Worm (Caenorhabditis elegans): ENCODE results near the gene oig-4.

DNA sequence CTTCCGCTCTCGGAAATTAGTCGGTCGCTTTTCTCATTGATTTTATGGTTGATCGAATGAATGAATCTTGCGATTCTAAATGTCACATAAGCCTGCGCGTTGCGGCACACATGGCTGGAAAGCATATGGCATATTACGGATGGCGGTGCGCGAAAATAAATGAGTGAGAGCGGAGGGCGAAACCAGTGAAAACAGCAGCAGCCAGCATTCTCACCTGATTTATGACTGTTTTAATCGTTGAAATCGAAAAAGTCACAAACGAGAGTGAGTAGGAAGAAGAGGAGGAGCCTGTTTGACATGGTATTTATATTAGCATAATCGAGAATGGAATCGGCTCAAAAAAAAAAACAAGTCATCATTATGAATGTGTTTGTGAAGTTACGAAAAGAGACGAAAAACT is 10.9 kb downstream of the oig-4 start:
- TF ChIP-seq sea-1 (GFP tag; conservative IDR thresholded peaks at IDR 0.05) (no peak), tbx-37 (GFP tag; conservative IDR thresholded peaks at IDR 0.05) (no peak), ets-7 (tag; optimal IDR thresholded peaks at IDR 0.05) (no peak), flt-1 (GFP tag; IDR thresholded peaks at IDR 0.05) (no peak), ceh-13 (GFP tag; optimal IDR thresholded peaks at IDR 0.05) (no peak), ama-1 (optimal IDR thresholded peaks at IDR 0.05) (no peak)
